Worm (Caenorhabditis elegans) whole organism, L3 larva: ENCODE data around the gene egl-27.

Experiments
- R02D3.7 ChIP-seq: fragments of 150-350 bp; optimal IDR thresholded peaks from 2 replicates; lab custom pipeline; 2014; ENCODE audit warnings: missing biosample characterization, missing genetic modification characterization
- ZK546.5 ChIP-seq: sonication (generic microtip); optimal IDR thresholded peaks from 2 replicates; lab custom pipeline; 2017; ENCODE audit warnings: missing biosample characterization, missing genetic modification characterization
- ceh-16 ChIP-seq: sonication (generic microtip); optimal IDR thresholded peaks from 2 replicates; lab custom pipeline; 2017; ENCODE audit warnings: missing biosample characterization, missing genetic modification characterization
- ceh-28 ChIP-seq: fragments of 150-350 bp; optimal IDR thresholded peaks from 2 replicates; lab custom pipeline; 2014; ENCODE audit warnings: missing biosample characterization, missing genetic modification reagents, missing genetic modification characterization
- ceh-9 ChIP-seq: sonication (generic microtip); optimal IDR thresholded peaks from 2 replicates; lab custom pipeline; 2018; ENCODE audit warnings: missing biosample characterization, missing genetic modification characterization
- daf-12 ChIP-seq: fragments of 150-350 bp; optimal IDR thresholded peaks from 2 replicates; lab custom pipeline; 2014; ENCODE audit warnings: missing biosample characterization, missing genetic modification reagents, missing genetic modification characterization
- egl-27 ChIP-seq: sonication (generic microtip); optimal IDR thresholded peaks from 4 replicates; lab custom pipeline; 2017; ENCODE audit warnings: missing biosample characterization, missing genetic modification reagents, missing genetic modification characterization
- egl-5 ChIP-seq: fragments of 150-350 bp; optimal IDR thresholded peaks from 2 replicates; lab custom pipeline; 2017; ENCODE audit warnings: missing biosample characterization, missing genetic modification reagents, missing genetic modification characterization, inconsistent platforms
- elt-2 ChIP-seq: sonication (generic microtip); optimal IDR thresholded peaks from 2 replicates; lab custom pipeline; 2016; ENCODE audit warnings: missing genetic modification reagents, mild to moderate bottlenecking, missing genetic modification characterization, missing compliant biosample characterization
- elt-3 ChIP-seq, 3 experiments: fragments of 150-350 bp in 1 of 3; sonication (generic microtip) in 2 of 3; optimal IDR thresholded peaks; 2 replicates in 2 of 3; 4 replicates in 1 of 3; lab custom pipeline; 2014 to 2017; ENCODE audit warnings: missing biosample characterization in 3 of 3, missing genetic modification characterization in 3 of 3
- eor-1 ChIP-seq, 2 experiments: fragments of 150-350 bp; optimal IDR thresholded peaks; 2 replicates each; lab custom pipeline; 2014 to 2018; ENCODE audit warnings: missing biosample characterization in 2 of 2, missing genetic modification characterization in 2 of 2
- hmg-11 ChIP-seq: sonication (generic microtip); optimal IDR thresholded peaks from 2 replicates; lab custom pipeline; 2016; ENCODE audit warnings: missing genetic modification characterization, missing compliant biosample characterization
- lin-39 ChIP-seq: fragments of 150-350 bp; optimal IDR thresholded peaks from 2 replicates; lab custom pipeline; 2018; ENCODE audit warnings: missing biosample characterization, missing genetic modification reagents, missing genetic modification characterization
- lsy-12 ChIP-seq: sonication (generic microtip); optimal IDR thresholded peaks from 2 replicates; lab custom pipeline; 2016; ENCODE audit warnings: mild to moderate bottlenecking, missing genetic modification characterization, missing compliant biosample characterization
- mdl-1 ChIP-seq: fragments of 150-350 bp; optimal IDR thresholded peaks from 2 replicates; lab custom pipeline; 2014; ENCODE audit warnings: missing biosample characterization, missing genetic modification characterization
- mml-1 ChIP-seq: fragments of 150-350 bp; sonication (generic microtip); optimal IDR thresholded peaks from 3 replicates; lab custom pipeline; 2014; ENCODE audit warnings: missing biosample characterization, missing genetic modification characterization
- nfya-1 ChIP-seq: sonication (generic microtip); optimal IDR thresholded peaks from 2 replicates; lab custom pipeline; 2017; ENCODE audit warnings: missing genetic modification characterization, mild to moderate bottlenecking, missing compliant biosample characterization, antibody characterized with exemption, moderate library complexity; ENCODE audit not compliant: insufficient read depth
- nhr-11 ChIP-seq: fragments of 150-350 bp; optimal IDR thresholded peaks from 2 replicates; lab custom pipeline; 2014; ENCODE audit warnings: missing biosample characterization, missing genetic modification characterization
- nhr-12 ChIP-seq: fragments of 150-350 bp; optimal IDR thresholded peaks from 2 replicates; lab custom pipeline; 2014; ENCODE audit warnings: missing biosample characterization, missing genetic modification characterization
- nhr-23 ChIP-seq: fragments of 150-350 bp; optimal IDR thresholded peaks from 2 replicates; lab custom pipeline; 2014; ENCODE audit warnings: missing biosample characterization, missing genetic modification reagents, missing genetic modification characterization
- nhr-25 ChIP-seq: sonication (generic microtip); optimal IDR thresholded peaks from 2 replicates; lab custom pipeline; 2017; ENCODE audit warnings: missing biosample characterization, missing genetic modification characterization
- nhr-28 ChIP-seq: fragments of 150-350 bp; optimal IDR thresholded peaks from 2 replicates; lab custom pipeline; 2014; ENCODE audit warnings: missing biosample characterization, missing genetic modification characterization
- nhr-67 ChIP-seq: fragments of 150-350 bp; optimal IDR thresholded peaks from 2 replicates; lab custom pipeline; 2014; ENCODE audit warnings: missing biosample characterization, missing genetic modification characterization
- nhr-76 ChIP-seq: fragments of 150-350 bp; sonication (generic microtip); optimal IDR thresholded peaks from 5 replicates; lab custom pipeline; 2014; ENCODE audit warnings: missing biosample characterization, missing genetic modification characterization
- nhr-77 ChIP-seq: fragments of 150-350 bp; optimal IDR thresholded peaks from 2 replicates; lab custom pipeline; 2014; ENCODE audit warnings: missing biosample characterization, missing genetic modification characterization
- pha-4 ChIP-seq: fragments of 150-350 bp; optimal IDR thresholded peaks from 2 replicates; lab custom pipeline; 2014; ENCODE audit warnings: missing biosample characterization, missing genetic modification reagents, missing genetic modification characterization
- pqm-1 ChIP-seq: fragments of 150-350 bp; optimal IDR thresholded peaks from 2 replicates; lab custom pipeline; 2017; ENCODE audit warnings: missing biosample characterization, missing genetic modification characterization, inconsistent platforms
- sea-2 ChIP-seq: fragments of 150-350 bp; sonication (generic microtip); optimal IDR thresholded peaks from 4 replicates; lab custom pipeline; 2014; ENCODE audit warnings: missing biosample characterization, missing genetic modification reagents, missing genetic modification characterization
- skn-1 ChIP-seq: fragments of 150-350 bp; optimal IDR thresholded peaks from 2 replicates; lab custom pipeline; 2014; ENCODE audit warnings: missing biosample characterization, missing genetic modification characterization
- snpc-4 ChIP-seq: fragments of 150-350 bp; optimal IDR thresholded peaks from 2 replicates; lab custom pipeline; 2014; ENCODE audit warnings: missing biosample characterization, missing genetic modification characterization
- tbx-2 ChIP-seq: sonication (generic microtip); optimal IDR thresholded peaks from 2 replicates; lab custom pipeline; 2016; ENCODE audit warnings: mild to moderate bottlenecking, missing genetic modification characterization, missing compliant biosample characterization
- unc-62 ChIP-seq: fragments of 150-350 bp; sonication (generic microtip); optimal IDR thresholded peaks from 4 replicates; lab custom pipeline; 2014; ENCODE audit warnings: missing biosample characterization, missing genetic modification reagents, missing genetic modification characterization
- ztf-11 ChIP-seq: fragments of 150-350 bp; optimal IDR thresholded peaks from 2 replicates; lab custom pipeline; 2014; ENCODE audit warnings: missing biosample characterization, missing genetic modification characterization
- ztf-4 ChIP-seq: fragments of 150-350 bp; optimal IDR thresholded peaks from 2 replicates; lab custom pipeline; 2014; ENCODE audit warnings: missing biosample characterization, missing genetic modification characterization

egl-27 gene

ce11 chrII:6843211-6843610 lies 8.4 kb downstream of the egl-27 start:
- TF ChIP-seq ceh-9 (tag; lab: Kevin White, UChicago) (no peak), tbx-2 (no peak), egl-5 (tag; lab: Kevin White, UChicago) (peak; percentile 49), nhr-77 (tag; lab: Kevin White, UChicago) (no peak), elt-3 (tag; optimal IDR thresholded peaks at IDR 0.05; lab: Kevin White, UChicago) (no peak), nhr-67 (tag; lab: Kevin White, UChicago) (no peak), ceh-28 (no peak), nhr-11 (tag; lab: Kevin White, UChicago) (no peak), skn-1 (tag; lab: Kevin White, UChicago) (no peak)

- TF ChIP-seq nhr-12 (no peak), hmg-11 (peak; percentile 27), unc-62 (GFP tag; lab: Kevin White, UChicago) (peak; percentile 76), ceh-9 (tag; lab: Kevin White, UChicago) (no peak), elt-3 (tag; optimal IDR thresholded peaks at IDR 0.05; lab: Kevin White, UChicago) (no peak), ztf-4 (tag; lab: Kevin White, UChicago) (no peak), eor-1 (tag; optimal IDR thresholded peaks at IDR 0.05; lab: Kevin White, UChicago) (no peak), lin-39 (peak; percentile 73), nhr-25 (peak; percentile 1), nhr-76 (no peak), pha-4 (tag; lab: Kevin White, UChicago) (peak; percentile 27), pqm-1 (no peak), ztf-11 (tag; lab: Kevin White, UChicago) (no peak), nhr-28 (tag; lab: Kevin White, UChicago) (no peak), egl-27 (peak; percentile 31), nfya-1 (tag; lab: Kevin White, UChicago) (peak; percentile 28)
Observed at ce11 chrII:6843680-6844079, 8.9 kb downstream of the egl-27 start.

DNA sequence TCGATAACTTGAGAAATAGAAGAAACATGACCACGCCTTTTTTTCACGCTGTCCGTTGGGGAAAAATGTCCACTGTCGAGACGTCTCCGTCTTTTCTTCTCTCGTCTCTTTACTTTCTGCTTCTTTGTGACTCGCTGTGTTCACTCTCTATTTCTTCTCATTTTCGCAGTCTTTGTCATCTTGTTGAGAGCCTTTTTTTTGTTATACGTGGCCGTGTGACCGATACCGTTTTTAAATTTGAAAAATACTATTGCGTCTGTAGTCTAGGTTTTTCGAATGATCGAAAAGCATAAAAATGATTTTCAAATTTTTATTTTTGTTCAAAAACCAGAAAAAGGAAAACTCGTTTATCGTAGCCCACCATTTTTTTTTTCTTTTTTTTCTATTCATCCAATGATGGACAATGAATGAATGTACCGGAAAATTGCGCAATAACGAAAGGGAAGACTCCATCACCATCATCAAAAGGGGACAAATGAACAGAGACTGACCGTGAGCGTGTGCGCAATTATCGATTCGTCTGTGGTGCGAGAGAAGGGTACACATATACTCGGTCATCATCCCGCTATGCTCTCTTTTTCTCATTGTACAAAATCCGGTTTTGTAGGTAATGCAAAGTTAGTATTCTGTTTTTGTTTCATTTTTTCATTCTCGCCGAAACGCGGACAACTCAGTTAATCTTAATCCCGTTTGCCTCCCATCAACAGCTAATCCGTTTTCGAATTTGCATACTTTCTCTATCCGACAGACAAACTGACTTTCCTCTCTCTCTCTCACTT lies 9.6 kb downstream of the egl-27 start:
- TF ChIP-seq nhr-25, result no peak
- TF ChIP-seq egl-5 (tag; lab: Kevin White, UChicago), result no peak
- TF ChIP-seq nhr-77 (tag; lab: Kevin White, UChicago), result no peak
- no peak for TF ChIP-seq snpc-4 (tag; lab: Kevin White, UChicago)
- TF ChIP-seq nhr-28 (tag; lab: Kevin White, UChicago), result no peak
- TF ChIP-seq mdl-1 (tag; lab: Kevin White, UChicago), result no peak
- TF ChIP-seq lsy-12 (tag; lab: Kevin White, UChicago), result no peak
- TF ChIP-seq ZK546.5 (tag; lab: Kevin White, UChicago), result no peak
- peak; percentile 69 for TF ChIP-seq pha-4 (tag; lab: Kevin White, UChicago)
- TF ChIP-seq unc-62 (GFP tag; lab: Kevin White, UChicago), result no peak
- TF ChIP-seq sea-2 (GFP tag; lab: Kevin White, UChicago), result no peak
- TF ChIP-seq daf-12 (tag; lab: Kevin White, UChicago), result no peak
- TF ChIP-seq ceh-16 (tag; lab: Kevin White, UChicago), result no peak
- no peak for TF ChIP-seq skn-1 (tag; lab: Kevin White, UChicago)
- peak; percentile 41 for TF ChIP-seq nhr-23 (tag; lab: Kevin White, UChicago)
- TF ChIP-seq nhr-11 (tag; lab: Kevin White, UChicago), result no peak
- TF ChIP-seq eor-1 (tag; optimal IDR thresholded peaks at IDR 0.05; lab: Kevin White, UChicago), result no peak
- TF ChIP-seq mml-1, result no peak
- TF ChIP-seq nfya-1 (tag; lab: Kevin White, UChicago), result peak; percentile 17
- TF ChIP-seq ztf-4 (tag; lab: Kevin White, UChicago), result no peak

- peak; percentile 39 for TF ChIP-seq elt-2 (tag; lab: Kevin White, UChicago)
- TF ChIP-seq nhr-23 (tag; lab: Kevin White, UChicago), result no peak
- TF ChIP-seq hmg-11, result no peak
- TF ChIP-seq R02D3.7 (tag; lab: Kevin White, UChicago), result no peak
Observed at ce11 chrII:6845006-6845459, 10.2 kb downstream of the egl-27 start.
